Fruit fly (Drosophila melanogaster): Measurements from ENCODE around the gene Zip71B.

The Zip71B gene

dm6 chr3L:15011638-15012335 lies 19.7 kb downstream of the Zip71B start (continued):
- TF ChIP-seq CG42726 (GFP tag; IDR thresholded peaks at IDR 0.05; ENCODE audit: partially characterized antibody): no peak
- TF ChIP-seq nom (GFP tag; optimal IDR thresholded peaks at IDR 0.05): peak; percentile 55
- TF ChIP-seq CG1602 (GFP tag; optimal IDR thresholded peaks at IDR 0.05): peak; percentile 60
- peak; percentile 85 for TF ChIP-seq CG17359 (tag; optimal IDR thresholded peaks at IDR 0.05)
- TF ChIP-seq CG15514 (GFP tag; optimal IDR thresholded peaks at IDR 0.05): peak; percentile 38
- TF ChIP-seq rib (GFP tag; IDR thresholded peaks at IDR 0.05): no peak
- peak; percentile 22 for TF ChIP-seq CG17802 (tag; optimal IDR thresholded peaks at IDR 0.05)
- peak; percentile 39; the same call in 1 of the 2 replicates for TF ChIP-seq MBD-R2 (GFP tag; IDR thresholded peaks at IDR 0.05)
- TF ChIP-seq CG11456 (GFP tag; IDR thresholded peaks at IDR 0.05): 0 out of 3 replicates have a peak, but pooled peaks have one; percentile 18
- TF ChIP-seq hth (optimal IDR thresholded peaks at IDR 0.05): no peak
- no peak for TF ChIP-seq CG7786 (GFP tag; optimal IDR thresholded peaks at IDR 0.05)
- TF ChIP-seq CG10565 (GFP tag; optimal IDR thresholded peaks at IDR 0.05): no peak
- TF ChIP-seq HLHmδ (GFP tag; optimal IDR thresholded peaks at IDR 0.05): no peak
- TF ChIP-seq CG7839 (tag; optimal IDR thresholded peaks at IDR 0.05): peak; percentile 88
- TF ChIP-seq Hmr (GFP tag; optimal IDR thresholded peaks at IDR 0.05): peak; percentile 62
- TF ChIP-seq yki (optimal IDR thresholded peaks at IDR 0.05): no peak
- peak; percentile 53 for TF ChIP-seq Fer2 (tag; optimal IDR thresholded peaks at IDR 0.05)
- TF ChIP-seq CG17912 (GFP tag; optimal IDR thresholded peaks at IDR 0.05): no peak
- TF ChIP-seq CG10274 (GFP tag; optimal IDR thresholded peaks at IDR 0.05): peak; percentile 2
- TF ChIP-seq az2 (GFP tag; optimal IDR thresholded peaks at IDR 0.05): peak; percentile 74
- TF ChIP-seq CG32767 (GFP tag; IDR thresholded peaks at IDR 0.05): peak; percentile 65; the same call in 1 of the 2 replicates
- TF ChIP-seq h (optimal IDR thresholded peaks at IDR 0.05): no peak
- peak; percentile 18 for TF ChIP-seq Camta (GFP tag; optimal IDR thresholded peaks at IDR 0.05)
- TF ChIP-seq dimm (GFP tag; IDR thresholded peaks at IDR 0.05): no peak
- no peak for TF ChIP-seq CG13287 (GFP tag; IDR thresholded peaks at IDR 0.05; ENCODE audit: partially characterized antibody)
- peak; percentile 16 for TF ChIP-seq Atf-2 (GFP tag; optimal IDR thresholded peaks at IDR 0.05)
- TF ChIP-seq Optix (GFP tag; IDR thresholded peaks at IDR 0.05): no peak
- peak; percentile 13 for TF ChIP-seq CG6654 (GFP tag; optimal IDR thresholded peaks at IDR 0.05)
- TF ChIP-seq CG10959 (GFP tag; IDR thresholded peaks at IDR 0.05): peak; percentile 80
- TF ChIP-seq klu (GFP tag; IDR thresholded peaks at IDR 0.05): peak; percentile 22; the same call in 1 of the 2 replicates
- TF ChIP-seq Eip74EF (GFP tag; optimal IDR thresholded peaks at IDR 0.05): peak in 1 of 2 experiments; percentile 78
- peak; percentile 18 for TF ChIP-seq CG2116 (GFP tag; optimal IDR thresholded peaks at IDR 0.05)
- 0 out of 2 replicates have a peak, but pooled peaks have one; percentile 44 for TF ChIP-seq E2f2 (GFP tag; IDR thresholded peaks at IDR 0.05)
- no peak for TF ChIP-seq Scr (GFP tag; IDR thresholded peaks at IDR 0.05; ENCODE audit: partially characterized antibody)
- peak; percentile 62 for TF ChIP-seq CG3407 (GFP tag; optimal IDR thresholded peaks at IDR 0.05)
- peak; percentile 38 for TF ChIP-seq CG18476 (GFP tag; optimal IDR thresholded peaks at IDR 0.05)
- TF ChIP-seq CG17361 (GFP tag; IDR thresholded peaks at IDR 0.05): peak; percentile 84
- no peak for TF ChIP-seq ERR (GFP tag; optimal IDR thresholded peaks at IDR 0.05)
- TF ChIP-seq Sox102F (GFP tag; optimal IDR thresholded peaks at IDR 0.05): peak; percentile 86
- peak; percentile 64 for TF ChIP-seq CG32772 (GFP tag; IDR thresholded peaks at IDR 0.05)
- TF ChIP-seq CG12769 (tag; optimal IDR thresholded peaks at IDR 0.05): peak; percentile 18
- TF ChIP-seq Doc2 (GFP tag; IDR thresholded peaks at IDR 0.05): no peak
- TF ChIP-seq jumu (GFP tag; optimal IDR thresholded peaks at IDR 0.05): peak; percentile 15
- no peak for TF ChIP-seq Kr (GFP tag; optimal IDR thresholded peaks at IDR 0.05)
- no peak for TF ChIP-seq pb (GFP tag; optimal IDR thresholded peaks at IDR 0.05)
- TF ChIP-seq aop (GFP tag; IDR thresholded peaks at IDR 0.05): no peak
- peak; percentile 85 for TF ChIP-seq CG12391 (tag; optimal IDR thresholded peaks at IDR 0.05)
- TF ChIP-seq D19A (tag; optimal IDR thresholded peaks at IDR 0.05): peak; percentile 72
- TF ChIP-seq CG9727 (GFP tag; optimal IDR thresholded peaks at IDR 0.05): peak; percentile 81
- no peak for TF ChIP-seq CG7372 (GFP tag; IDR thresholded peaks at IDR 0.05)
